Worm (Caenorhabditis elegans) whole organism, mixed stage, embryonic: ENCODE measurements around the gene set-2.

Experiments used
- M03D4.4 ChIP-seq: sonication (generic microtip); optimal IDR thresholded peaks from 2 replicates; lab custom pipeline; 2017; ENCODE audit warnings: mild to moderate bottlenecking, missing genetic modification characterization, missing compliant biosample characterization
- bed-3 ChIP-seq: fragments of 200-800 bp; sonication (Bioruptor generic); optimal IDR thresholded peaks from 3 replicates; lab custom pipeline; 2018; ENCODE audit warnings: mild to moderate bottlenecking, missing genetic modification characterization, moderate library complexity, missing compliant biosample characterization
- blmp-1 ChIP-seq: fragments of 150-350 bp; optimal IDR thresholded peaks from 2 replicates; lab custom pipeline; 2014; ENCODE audit warnings: missing biosample characterization, missing genetic modification characterization
- ceh-39 ChIP-seq: fragments of 150-350 bp; optimal IDR thresholded peaks from 2 replicates; lab custom pipeline; 2014; ENCODE audit warnings: missing biosample characterization, missing genetic modification characterization
- ceh-43 ChIP-seq: fragments of 200-800 bp; sonication (Bioruptor generic); optimal IDR thresholded peaks from 2 replicates; lab custom pipeline; 2018; ENCODE audit warnings: mild to moderate bottlenecking, missing genetic modification characterization, moderate library complexity, missing compliant biosample characterization
- ceh-83 ChIP-seq: fragments of 200-800 bp; sonication (Bioruptor generic); optimal IDR thresholded peaks from 2 replicates; lab custom pipeline; 2018; ENCODE audit warnings: mild to moderate bottlenecking, missing genetic modification characterization, missing compliant biosample characterization
- ces-1 ChIP-seq: fragments of 150-350 bp; optimal IDR thresholded peaks from 2 replicates; lab custom pipeline; 2014; ENCODE audit warnings: missing biosample characterization, missing genetic modification reagents, missing genetic modification characterization
- cnd-1 ChIP-seq: fragments of 200-800 bp; sonication (Bioruptor generic); optimal IDR thresholded peaks from 2 replicates; lab custom pipeline; 2018; ENCODE audit warnings: mild to moderate bottlenecking, missing genetic modification characterization, missing compliant biosample characterization
- drap-1 ChIP-seq: fragments of 200-800 bp; sonication (Bioruptor generic); optimal IDR thresholded peaks from 3 replicates; lab custom pipeline; 2018; ENCODE audit warnings: mild to moderate bottlenecking, missing genetic modification characterization, missing compliant biosample characterization
- elt-1 ChIP-seq: sonication (generic microtip); optimal IDR thresholded peaks from 2 replicates; lab custom pipeline; 2017; ENCODE audit warnings: missing genetic modification characterization, mild to moderate bottlenecking, missing compliant biosample characterization, antibody characterized with exemption, moderate library complexity, borderline replicate concordance; ENCODE audit not compliant: insufficient read depth
- elt-3 ChIP-seq: fragments of 150-350 bp; optimal IDR thresholded peaks from 2 replicates; lab custom pipeline; 2014; ENCODE audit warnings: missing biosample characterization, missing genetic modification characterization
- flh-1 ChIP-seq: fragments of 200-800 bp; sonication (Bioruptor generic); optimal IDR thresholded peaks from 2 replicates; lab custom pipeline; 2018; ENCODE audit warnings: mild to moderate bottlenecking, missing genetic modification characterization, moderate library complexity, missing compliant biosample characterization
- ham-2 ChIP-seq: fragments of 200-800 bp; sonication (Bioruptor generic); optimal IDR thresholded peaks from 2 replicates; lab custom pipeline; 2018; ENCODE audit warnings: mild to moderate bottlenecking, missing genetic modification characterization, missing compliant biosample characterization
- hlh-1 ChIP-seq: fragments of 150-350 bp; optimal IDR thresholded peaks from 2 replicates; lab custom pipeline; 2014; ENCODE audit warnings: missing biosample characterization, missing genetic modification reagents, missing genetic modification characterization
- lin-32 ChIP-seq: fragments of 200-800 bp; sonication (Bioruptor generic); optimal IDR thresholded peaks from 2 replicates; lab custom pipeline; 2018; ENCODE audit warnings: mild to moderate bottlenecking, missing genetic modification characterization, missing compliant biosample characterization
- lsy-2 ChIP-seq: fragments of 150-350 bp; optimal IDR thresholded peaks from 2 replicates; lab custom pipeline; 2014; ENCODE audit warnings: missing biosample characterization, missing genetic modification characterization
- mab-5 ChIP-seq: fragments of 150-350 bp; optimal IDR thresholded peaks from 2 replicates; lab custom pipeline; 2014; ENCODE audit warnings: missing biosample characterization, missing genetic modification characterization
- mep-1 ChIP-seq: fragments of 150-350 bp; optimal IDR thresholded peaks from 2 replicates; lab custom pipeline; 2017; ENCODE audit warnings: missing biosample characterization, missing genetic modification reagents, missing genetic modification characterization, inconsistent platforms
- mls-2 ChIP-seq: sonication (generic microtip); optimal IDR thresholded peaks from 2 replicates; lab custom pipeline; 2016; ENCODE audit warnings: mild to moderate bottlenecking, missing genetic modification characterization, moderate library complexity, missing compliant biosample characterization
- nhr-12 ChIP-seq: fragments of 150-350 bp; optimal IDR thresholded peaks from 2 replicates; lab custom pipeline; 2014; ENCODE audit warnings: missing biosample characterization, missing genetic modification characterization
- nhr-2 ChIP-seq: fragments of 150-350 bp; optimal IDR thresholded peaks from 2 replicates; lab custom pipeline; 2014; ENCODE audit warnings: missing biosample characterization, missing genetic modification characterization
- nhr-237 ChIP-seq: fragments of 150-350 bp; optimal IDR thresholded peaks from 2 replicates; lab custom pipeline; 2014; ENCODE audit warnings: missing biosample characterization, missing genetic modification characterization
- nhr-28 ChIP-seq: fragments of 150-350 bp; optimal IDR thresholded peaks from 2 replicates; lab custom pipeline; 2014; ENCODE audit warnings: missing biosample characterization, missing genetic modification characterization
- nhr-76 ChIP-seq: sonication (generic microtip); optimal IDR thresholded peaks from 2 replicates; lab custom pipeline; 2017; ENCODE audit warnings: missing biosample characterization, missing genetic modification characterization
- pha-4 ChIP-seq: fragments of 150-350 bp; optimal IDR thresholded peaks from 2 replicates; lab custom pipeline; 2018; ENCODE audit warnings: missing biosample characterization, missing genetic modification reagents, missing genetic modification characterization
- sem-2 ChIP-seq: fragments of 200-800 bp; sonication (Bioruptor generic); optimal IDR thresholded peaks from 2 replicates; lab custom pipeline; 2018; ENCODE audit warnings: mild to moderate bottlenecking, missing genetic modification characterization, missing compliant biosample characterization
- snpc-4 ChIP-seq: fragments of 150-350 bp; optimal IDR thresholded peaks from 2 replicates; lab custom pipeline; 2014; ENCODE audit warnings: missing biosample characterization, missing genetic modification characterization
- sptf-1 ChIP-seq: sonication (generic microtip); optimal IDR thresholded peaks from 2 replicates; lab custom pipeline; 2017; ENCODE audit warnings: mild to moderate bottlenecking, missing genetic modification characterization, moderate library complexity, missing compliant biosample characterization
- tbx-8 ChIP-seq: fragments of 200-800 bp; sonication (Bioruptor generic); optimal IDR thresholded peaks from 2 replicates; lab custom pipeline; 2018; ENCODE audit warnings: mild to moderate bottlenecking, missing genetic modification characterization, moderate library complexity, missing compliant biosample characterization
- unc-120 ChIP-seq: sonication (generic microtip); optimal IDR thresholded peaks from 2 replicates; lab custom pipeline; 2017; ENCODE audit warnings: missing genetic modification characterization, missing compliant biosample characterization; ENCODE audit not compliant: poor library complexity, severe bottlenecking
- unc-39 ChIP-seq: fragments of 150-350 bp; optimal IDR thresholded peaks from 2 replicates; lab custom pipeline; 2014; ENCODE audit warnings: missing biosample characterization, missing genetic modification characterization
- unc-62 ChIP-seq: fragments of 150-350 bp; optimal IDR thresholded peaks from 2 replicates; lab custom pipeline; 2014; ENCODE audit warnings: missing biosample characterization, missing genetic modification reagents, missing genetic modification characterization
- zip-8 ChIP-seq: fragments of 150-350 bp; optimal IDR thresholded peaks from 2 replicates; lab custom pipeline; 2014; ENCODE audit warnings: missing biosample characterization, missing genetic modification characterization
- ztf-11 ChIP-seq: fragments of 150-350 bp; optimal IDR thresholded peaks from 2 replicates; lab custom pipeline; 2014; ENCODE audit warnings: missing biosample characterization, missing genetic modification characterization

set-2 gene

DNA sequence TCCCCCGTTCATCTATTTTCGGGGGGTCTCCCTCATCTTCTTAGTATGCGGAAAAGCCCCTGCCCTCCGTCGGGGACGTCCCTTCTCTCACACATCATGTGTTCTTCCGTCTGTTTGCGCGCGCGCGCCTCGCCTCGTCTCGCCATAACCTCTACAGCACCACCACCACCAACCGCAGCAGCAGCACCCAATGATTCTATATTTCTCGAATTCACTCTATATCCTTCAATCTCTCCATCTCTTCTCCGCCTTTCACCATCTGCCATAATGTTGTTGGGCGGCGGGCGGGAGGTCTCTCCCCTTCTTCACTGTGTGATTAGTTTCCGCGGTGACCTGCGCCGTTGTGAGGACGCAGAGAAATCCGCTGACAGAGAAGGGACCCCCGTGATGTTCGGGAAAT, 17.3 kb upstream of the set-2 start:
- TF ChIP-seq drap-1 (GFP tag; lab: Kevin White, UChicago) (peak; percentile 57), flh-1 (no peak), M03D4.4 (tag; lab: Kevin White, UChicago) (peak; percentile 73), ham-2 (peak; percentile 80), unc-120 (tag; lab: Kevin White, UChicago) (peak; percentile 64), ceh-39 (tag; lab: Kevin White, UChicago) (no peak), nhr-2 (tag; lab: Kevin White, UChicago) (no peak), blmp-1 (tag; lab: Kevin White, UChicago) (no peak), nhr-12 (tag; lab: Kevin White, UChicago) (no peak), cnd-1 (peak; percentile 91), mep-1 (tag; lab: Kevin White, UChicago) (peak; percentile 52), sem-2 (peak; percentile 29), unc-39 (tag; lab: Kevin White, UChicago) (no peak), unc-62 (GFP tag; lab: Kevin White, UChicago) (peak; percentile 71), bed-3 (GFP tag; lab: Kevin White, UChicago) (no peak), hlh-1 (tag; lab: Kevin White, UChicago) (peak; percentile 15), ceh-43 (peak; percentile 58), elt-3 (tag; lab: Kevin White, UChicago) (no peak), ceh-83 (GFP tag; lab: Kevin White, UChicago) (peak; percentile 78), zip-8 (tag; lab: Kevin White, UChicago) (no peak), snpc-4 (tag; lab: Kevin White, UChicago) (no peak), nhr-237 (tag; lab: Kevin White, UChicago) (no peak), lin-32 (GFP tag; lab: Kevin White, UChicago) (peak; percentile 20), ztf-11 (peak; percentile 83), mls-2 (tag; lab: Kevin White, UChicago) (peak; percentile 86), tbx-8 (GFP tag; lab: Kevin White, UChicago) (peak; percentile 43), lsy-2 (tag; lab: Kevin White, UChicago) (no peak), ces-1 (GFP tag; lab: Kevin White, UChicago) (peak; percentile 71), sptf-1 (tag; lab: Kevin White, UChicago) (peak; percentile 84), nhr-76 (tag; lab: Kevin White, UChicago) (no peak)
- TF ChIP-seq, all 35 proteins: peak for 17

DNA sequence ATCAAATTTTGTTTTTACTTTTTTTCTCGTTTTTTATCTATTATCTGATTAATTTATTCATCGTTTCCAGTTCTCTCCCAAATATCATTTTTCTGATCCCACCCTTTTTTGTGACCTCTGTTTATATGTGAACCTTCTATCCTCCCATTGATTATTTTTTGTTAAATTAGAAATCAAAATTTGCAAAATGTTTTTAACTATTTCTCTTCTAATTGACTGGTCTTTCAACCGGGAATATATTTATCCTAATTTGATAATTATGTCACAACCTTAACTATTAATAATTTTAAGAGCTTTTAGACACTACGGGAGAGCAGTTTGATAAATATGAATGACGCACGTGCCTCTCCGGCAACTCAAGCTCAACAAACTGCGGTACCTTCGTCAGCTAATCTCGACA, 14.2 kb upstream of the set-2 start, which contains the start of gene ntl-9:
ntl-9 (plus strand) TSS at position 301 of the 400 bp plus-strand sequence.
- TF ChIP-seq elt-1 (tag; lab: Kevin White, UChicago) (no peak), pha-4 (tag; lab: Kevin White, UChicago) (no peak), ceh-39 (tag; lab: Kevin White, UChicago) (no peak), lin-32 (GFP tag; lab: Kevin White, UChicago) (no peak), ham-2 (no peak), nhr-12 (tag; lab: Kevin White, UChicago) (no peak), ceh-83 (GFP tag; lab: Kevin White, UChicago) (no peak), blmp-1 (tag; lab: Kevin White, UChicago) (no peak), M03D4.4 (tag; lab: Kevin White, UChicago) (no peak), drap-1 (GFP tag; lab: Kevin White, UChicago) (no peak), nhr-2 (tag; lab: Kevin White, UChicago) (no peak), nhr-76 (tag; lab: Kevin White, UChicago) (no peak), ztf-11 (no peak), unc-120 (tag; lab: Kevin White, UChicago) (no peak), sem-2 (no peak), hlh-1 (tag; lab: Kevin White, UChicago) (no peak), zip-8 (tag; lab: Kevin White, UChicago) (no peak), sptf-1 (tag; lab: Kevin White, UChicago) (no peak), snpc-4 (tag; lab: Kevin White, UChicago) (no peak), elt-3 (tag; lab: Kevin White, UChicago) (no peak)

- TF ChIP-seq unc-120 (tag; lab: Kevin White, UChicago) (no peak), ceh-43 (no peak), mab-5 (tag; lab: Kevin White, UChicago) (no peak), nhr-28 (tag; lab: Kevin White, UChicago) (no peak), ham-2 (no peak), ztf-11 (no peak), pha-4 (tag; lab: Kevin White, UChicago) (no peak), elt-3 (tag; lab: Kevin White, UChicago) (no peak), unc-39 (tag; lab: Kevin White, UChicago) (no peak), M03D4.4 (tag; lab: Kevin White, UChicago) (no peak)
Observed at ce11 chrIII:4939267-4939666, 9.3 kb upstream of the set-2 start, which contains the start of gene rpb-2. Gene rpb-2 (plus strand): TSS chrIII:4939567.
